Fruit fly (Drosophila melanogaster) whole organism, embryonic: ENCODE measurements around the gene Ir93a.

Experiments used
- Bteb2 ChIP-seq: fragments of 200-800 bp; sonication (Bioruptor generic); optimal IDR thresholded peaks from 2 replicates; lab custom pipeline; 2016; ENCODE audit warnings: missing biosample characterization, missing genetic modification characterization
- CG10267 ChIP-seq: fragments of 200-800 bp; sonication (Bioruptor generic); optimal IDR thresholded peaks from 2 replicates; lab custom pipeline; 2018; ENCODE audit warnings: missing biosample characterization, mild to moderate bottlenecking, missing genetic modification characterization, moderate library complexity
- CG10321 ChIP-seq: fragments of 200-800 bp; sonication (Bioruptor generic); IDR thresholded peaks from 2 replicates; pipeline ENCODE4 v1.3.6; 2022; ENCODE audit warnings: missing biosample characterization, missing genetic modification characterization
- CG11696 ChIP-seq: fragments of 200-800 bp; sonication (Bioruptor generic); IDR thresholded peaks from 2 replicates; pipeline ENCODE4 v1.3.6; 2022; ENCODE audit warnings: missing biosample characterization, missing genetic modification characterization
- CG12071 ChIP-seq: fragments of 200-800 bp; sonication (Bioruptor generic); optimal IDR thresholded peaks from 3 replicates; lab custom pipeline; 2018; ENCODE audit warnings: missing biosample characterization, mild to moderate bottlenecking, missing genetic modification characterization
- CG12236 ChIP-seq: fragments of 200-800 bp; sonication (Bioruptor generic); optimal IDR thresholded peaks from 2 replicates; lab custom pipeline; 2016; ENCODE audit warnings: missing biosample characterization, missing genetic modification characterization
- CG1233 ChIP-seq: fragments of 200-800 bp; sonication (Bioruptor generic); optimal IDR thresholded peaks from 4 replicates; lab custom pipeline; 2018; ENCODE audit warnings: missing biosample characterization, mild to moderate bottlenecking, missing genetic modification characterization
- CG14050 ChIP-seq: fragments of 200-800 bp; sonication (Bioruptor generic); IDR thresholded peaks from 3 replicates; pipeline ENCODE4 v1.3.6; 2022; ENCODE audit warnings: missing biosample characterization, missing genetic modification characterization
- CG17328 ChIP-seq: fragments of 200-800 bp; sonication (Bioruptor generic); IDR thresholded peaks from 2 replicates; pipeline ENCODE4 v1.3.6; 2022; ENCODE audit warnings: missing biosample characterization, missing genetic modification characterization
- CG18599 ChIP-seq: fragments of 200-800 bp; sonication (Bioruptor generic); optimal IDR thresholded peaks from 3 replicates; lab custom pipeline; 2017; ENCODE audit warnings: missing biosample characterization, missing genetic modification characterization, mild to moderate bottlenecking, moderate library complexity, missing genetic modification reagents
- CG32767 ChIP-seq: fragments of 200-800 bp; sonication (Bioruptor generic); IDR thresholded peaks from 2 replicates; pipeline ENCODE4 v1.3.6; 2022; ENCODE audit warnings: missing biosample characterization, missing genetic modification characterization
- CG34376 ChIP-seq: fragments of 200-800 bp; sonication (Bioruptor generic); optimal IDR thresholded peaks from 2 replicates; lab custom pipeline; 2018; ENCODE audit warnings: missing biosample characterization, mild to moderate bottlenecking, missing genetic modification characterization
- CG4328 ChIP-seq: fragments of 200-800 bp; sonication (Bioruptor generic); optimal IDR thresholded peaks from 3 replicates; lab custom pipeline; 2017; ENCODE audit warnings: missing biosample characterization, missing genetic modification reagents, missing genetic modification characterization
- CG4820 ChIP-seq: fragments of 200-800 bp; sonication (Bioruptor generic); optimal IDR thresholded peaks from 3 replicates; lab custom pipeline; 2016; ENCODE audit warnings: missing biosample characterization, missing genetic modification characterization
- CG9876 ChIP-seq: fragments of 200-800 bp; sonication (Bioruptor generic); optimal IDR thresholded peaks from 2 replicates; lab custom pipeline; 2016; ENCODE audit warnings: missing biosample characterization, missing genetic modification characterization
- Dad ChIP-seq: fragments of 200-800 bp; sonication (Bioruptor generic); optimal IDR thresholded peaks from 3 replicates; lab custom pipeline; 2016; ENCODE audit warnings: missing biosample characterization, missing genetic modification characterization
- E2f1 ChIP-seq: fragments of 200-800 bp; sonication (Bioruptor generic); IDR thresholded peaks from 2 replicates; pipeline ENCODE4 v1.3.6; 2022; ENCODE audit warnings: missing biosample characterization, missing genetic modification characterization
- HLH54F ChIP-seq: fragments of 200-800 bp; sonication (Bioruptor generic); optimal IDR thresholded peaks from 3 replicates; lab custom pipeline; 2016; ENCODE audit warnings: missing biosample characterization, missing genetic modification characterization
- Hey ChIP-seq: fragments of 200-800 bp; sonication (Bioruptor generic); optimal IDR thresholded peaks from 3 replicates; lab custom pipeline; 2018; ENCODE audit warnings: missing biosample characterization, mild to moderate bottlenecking, missing genetic modification characterization
- Hr39 ChIP-seq: fragments of >200 bp; optimal IDR thresholded peaks from 2 replicates; lab custom pipeline; 2017
- MBD-R2 ChIP-seq: fragments of 200-800 bp; sonication (Bioruptor generic); IDR thresholded peaks from 2 replicates; pipeline ENCODE4 v1.3.6; 2022; ENCODE audit warnings: missing biosample characterization, missing genetic modification characterization
- Nf-YB ChIP-seq: fragments of 200-800 bp; sonication (Bioruptor generic); optimal IDR thresholded peaks from 3 replicates; lab custom pipeline; 2019; ENCODE audit warnings: missing biosample characterization, mild to moderate bottlenecking, missing genetic modification characterization, moderate library complexity
- Ravus ChIP-seq: fragments of 200-800 bp; sonication (Bioruptor generic); IDR thresholded peaks from 2 replicates; pipeline ENCODE4 v1.3.6; 2022; ENCODE audit warnings: missing biosample characterization, missing genetic modification characterization
- Taf1 ChIP-seq: fragments of 200-800 bp; sonication (Bioruptor generic); IDR thresholded peaks from 2 replicates; pipeline ENCODE4 v1.3.6; 2022; ENCODE audit warnings: missing biosample characterization, missing genetic modification characterization
- ash1 ChIP-seq: fragments of 200-800 bp; sonication (Bioruptor generic); optimal IDR thresholded peaks from 2 replicates; lab custom pipeline; 2018; ENCODE audit warnings: missing biosample characterization, mild to moderate bottlenecking, missing genetic modification characterization
- bbx ChIP-seq: fragments of 200-800 bp; sonication (Bioruptor generic); IDR thresholded peaks from 2 replicates; pipeline ENCODE4 v1.3.6; 2022; ENCODE audit warnings: missing biosample characterization, missing genetic modification characterization; ENCODE audit not compliant: partially characterized antibody
- br ChIP-seq: fragments of >200 bp; optimal IDR thresholded peaks from 2 replicates; lab custom pipeline; 2017
- chinmo ChIP-seq: fragments of 200-800 bp; sonication (Bioruptor generic); IDR thresholded peaks from 4 replicates; pipeline ENCODE4 v1.3.6; 2022; ENCODE audit warnings: missing biosample characterization, missing genetic modification characterization; ENCODE audit not compliant: partially characterized antibody
- disco-r ChIP-seq: fragments of 200-800 bp; sonication (Bioruptor generic); optimal IDR thresholded peaks from 2 replicates; lab custom pipeline; 2016; ENCODE audit warnings: missing biosample characterization, missing genetic modification characterization
- ftz-f1 ChIP-seq: fragments of 200-800 bp; sonication (Bioruptor generic); optimal IDR thresholded peaks from 2 replicates; lab custom pipeline; 2016; ENCODE audit warnings: missing biosample characterization, missing genetic modification characterization
- gsb-n ChIP-seq: fragments of 200-800 bp; sonication (Bioruptor generic); optimal IDR thresholded peaks from 3 replicates; lab custom pipeline; 2018; ENCODE audit warnings: missing biosample characterization, mild to moderate bottlenecking, missing genetic modification characterization
- jigr1 ChIP-seq: fragments of 200-800 bp; sonication (Bioruptor generic); IDR thresholded peaks from 3 replicates; pipeline ENCODE4 v1.3.6; 2022; ENCODE audit warnings: missing biosample characterization, missing genetic modification characterization
- lov ChIP-seq, 2 experiments: fragments of 200-800 bp in 1 of 2; fragments of >200 bp in 1 of 2; sonication (Bioruptor generic) in 1 of 2; IDR thresholded peaks in 1 of 2; optimal IDR thresholded peaks in 1 of 2; 2 replicates in 1 of 2; 3 replicates in 1 of 2; pipeline versions ENCODE4 v1.3.6 to Lab custom; 2017 to 2022; ENCODE audit warnings: missing biosample characterization in 1 of 2, missing genetic modification characterization in 1 of 2
- pan ChIP-seq, 4 experiments: fragments of >200 bp in 3 of 4; fragments of 200-800 bp in 1 of 4; sonication (Bioruptor generic) in 1 of 4; optimal IDR thresholded peaks in 3 of 4; IDR thresholded peaks in 1 of 4; 2 replicates each; pipeline versions ENCODE4 v1.3.6 to Lab custom; 2017 to 2022; ENCODE audit warnings: missing biosample characterization in 2 of 4, missing genetic modification characterization in 2 of 4, mixed read lengths in 1 of 4
- phol ChIP-seq: fragments of 200-800 bp; sonication (Bioruptor generic); optimal IDR thresholded peaks from 3 replicates; lab custom pipeline; 2018; ENCODE audit warnings: missing biosample characterization, mild to moderate bottlenecking, missing genetic modification characterization, moderate library complexity
- sr ChIP-seq: fragments of 200-800 bp; sonication (Bioruptor generic); IDR thresholded peaks from 3 replicates; pipeline ENCODE4 v1.3.6; 2022; ENCODE audit warnings: missing biosample characterization, missing genetic modification characterization
- tio ChIP-seq: fragments of 200-800 bp; sonication (Bioruptor generic); optimal IDR thresholded peaks from 2 replicates; lab custom pipeline; 2017; ENCODE audit warnings: missing biosample characterization, missing genetic modification characterization, inconsistent platforms
- unc-4 ChIP-seq: fragments of 200-800 bp; sonication (Bioruptor generic); IDR thresholded peaks from 2 replicates; pipeline ENCODE4 v1.3.6; 2022; ENCODE audit warnings: missing biosample characterization, missing genetic modification characterization; ENCODE audit not compliant: partially characterized antibody

Gene Ir93a

DNA sequence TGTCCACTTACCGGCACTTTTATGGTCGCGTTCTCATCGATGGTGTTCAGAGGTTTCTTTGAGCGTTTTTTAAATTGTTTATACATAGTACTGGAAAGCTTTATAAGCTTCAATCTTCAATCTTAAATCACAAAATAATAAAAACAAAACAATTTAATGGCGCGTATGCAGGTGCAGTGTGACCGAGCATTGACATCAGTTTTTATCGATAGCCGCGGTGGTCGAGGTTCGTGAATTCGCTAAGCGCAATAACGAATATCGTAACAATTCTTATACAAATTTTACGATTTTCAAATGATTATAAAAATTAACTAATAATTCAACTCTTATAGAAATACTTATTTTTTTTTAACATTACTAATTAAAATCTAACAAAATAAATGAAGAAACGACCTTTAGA, 43.7 kb downstream of the Ir93a start, which contains the start of gene Fancd2 (continued):
- TF ChIP-seq CG10321 = no peak
- TF ChIP-seq gsb-n (tag; lab: Kevin White, UChicago) = no peak
- TF ChIP-seq bbx (GFP tag; lab: Robert Waterston, UW) = peak; percentile 56; the same call in 1 of the 2 replicates
- peak; percentile 84 for TF ChIP-seq phol (tag; lab: Kevin White, UChicago)
- peak; percentile 66; the same call in 1 of the 2 replicates for TF ChIP-seq MBD-R2 (GFP tag; lab: Robert Waterston, UW)
- no peak for TF ChIP-seq sr (GFP tag; lab: Robert Waterston, UW)
- peak; percentile 63 for TF ChIP-seq unc-4 (GFP tag; lab: Robert Waterston, UW)
- TF ChIP-seq CG9876 (GFP tag; lab: Kevin White, UChicago) = no peak
- no peak for TF ChIP-seq Nf-YB
- TF ChIP-seq CG14050 (GFP tag; lab: Robert Waterston, UW) = no peak
- TF ChIP-seq ash1 (GFP tag; lab: Kevin White, UChicago) = no peak
- TF ChIP-seq HLH54F (GFP tag; lab: Kevin White, UChicago) = no peak
- TF ChIP-seq ftz-f1 (GFP tag; lab: Kevin White, UChicago) = no peak
- TF ChIP-seq CG4820 (GFP tag; lab: Kevin White, UChicago) = no peak
- no peak for TF ChIP-seq Bteb2 (GFP tag; lab: Kevin White, UChicago)
- no peak for TF ChIP-seq lov (optimal IDR thresholded peaks at IDR 0.05; lab: Kevin White, UChicago)
- TF ChIP-seq lov (GFP tag; IDR thresholded peaks at IDR 0.05; lab: Robert Waterston, UW) = no peak
- no peak for TF ChIP-seq pan (optimal IDR thresholded peaks at IDR 0.05; lab: Kevin White, UChicago)
- no peak for TF ChIP-seq pan (GFP tag; optimal IDR thresholded peaks at IDR 0.05 in 1 of 2, IDR thresholded peaks at IDR 0.05 in 1 of 2)
- no peak for TF ChIP-seq CG12071 (GFP tag; lab: Kevin White, UChicago)
- no peak for TF ChIP-seq E2f1 (GFP tag; lab: Robert Waterston, UW)
- no peak for TF ChIP-seq CG17328 (GFP tag; lab: Robert Waterston, UW)
- TF ChIP-seq Taf1 (GFP tag; lab: Robert Waterston, UW) = no peak
- TF ChIP-seq CG4328 (GFP tag; lab: Kevin White, UChicago) = no peak
- no peak for TF ChIP-seq CG11696 (GFP tag; lab: Robert Waterston, UW)
- TF ChIP-seq CG1233 (GFP tag; lab: Kevin White, UChicago) = no peak
- TF ChIP-seq Ravus (GFP tag; lab: Robert Waterston, UW) = no peak
- TF ChIP-seq CG34376 (GFP tag; lab: Kevin White, UChicago) = no peak
- no peak for TF ChIP-seq CG32767 (GFP tag; lab: Robert Waterston, UW)
- no peak for TF ChIP-seq disco-r
- TF ChIP-seq CG12236 (GFP tag; lab: Kevin White, UChicago) = no peak
- no peak for TF ChIP-seq CG18599 (GFP tag; lab: Kevin White, UChicago)
- TF ChIP-seq br (lab: Kevin White, UChicago) = no peak
- no peak for TF ChIP-seq jigr1 (GFP tag; lab: Robert Waterston, UW)
- TF ChIP-seq tio (GFP tag; lab: Kevin White, UChicago) = no peak
- 0 out of 4 replicates have a peak, but pooled peaks have one; percentile 47 for TF ChIP-seq chinmo
- TF ChIP-seq, all 482 proteins: peak for 33

DNA sequence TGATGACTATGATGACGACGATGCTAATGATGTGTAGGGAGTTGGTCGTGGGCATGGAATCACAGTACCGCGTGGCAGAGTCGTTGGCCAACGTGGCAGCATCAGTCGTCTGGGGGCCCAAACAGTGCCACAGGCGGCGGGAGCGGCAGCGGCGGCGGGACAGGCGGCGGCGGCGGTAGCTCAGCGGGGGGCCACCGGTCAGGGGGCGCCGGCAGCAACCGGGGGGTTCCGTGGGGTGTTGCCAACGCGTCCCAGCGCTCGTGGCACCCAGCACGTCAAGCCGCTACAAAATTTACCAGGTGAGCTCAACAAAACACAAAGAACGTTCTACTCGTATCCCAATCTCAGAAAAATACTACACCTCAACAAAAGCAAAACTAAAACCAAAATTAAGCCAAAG, 57.5 kb downstream of the Ir93a start:
- peak; percentile 88 for TF ChIP-seq Hr39 (lab: Kevin White, UChicago)
- peak; percentile 5 for TF ChIP-seq Hey (tag; lab: Kevin White, UChicago)
- TF ChIP-seq Dad (GFP tag; lab: Kevin White, UChicago) = no peak
- no peak for TF ChIP-seq CG10267 (tag; lab: Kevin White, UChicago)
